Fruit fly (Drosophila melanogaster): Measurements from ENCODE around the gene CG32213.

CG32213 gene

dm6 chr3L:19446394-19447349, 29.0 kb upstream of the CG32213 start, which contains the start of the genes CG33062 and Chd3 (continued):
- no peak for TF ChIP-seq fd102C (GFP tag; optimal IDR thresholded peaks at IDR 0.05)
- TF ChIP-seq CG14441 (GFP tag; IDR thresholded peaks at IDR 0.05), result 0 out of 2 replicates have a peak, but pooled peaks have one; percentile 14
- no peak for TF ChIP-seq CG9437 (GFP tag; optimal IDR thresholded peaks at IDR 0.05)
- TF ChIP-seq CG4404 (GFP tag; IDR thresholded peaks at IDR 0.05), result peak; percentile 49; the same call in 1 of the 2 replicates
- TF ChIP-seq Dad (GFP tag; optimal IDR thresholded peaks at IDR 0.05), result no peak
- TF ChIP-seq mirr (GFP tag; optimal IDR thresholded peaks at IDR 0.05), result no peak
- no peak for TF ChIP-seq CG10959 (GFP tag; IDR thresholded peaks at IDR 0.05)
- no peak for TF ChIP-seq twi (tag; optimal IDR thresholded peaks at IDR 0.05)
- no peak for TF ChIP-seq CG7987 (GFP tag; optimal IDR thresholded peaks at IDR 0.05)
- no peak for TF ChIP-seq Usf (GFP tag; optimal IDR thresholded peaks at IDR 0.05)
- TF ChIP-seq CG7786 (GFP tag; optimal IDR thresholded peaks at IDR 0.05), result no peak
- peak; percentile 60 for TF ChIP-seq CG14710 (tag; optimal IDR thresholded peaks at IDR 0.05)
- no peak for TF ChIP-seq Vsx1 (GFP tag; optimal IDR thresholded peaks at IDR 0.05)
- peak; percentile 64 for TF ChIP-seq gem (tag; optimal IDR thresholded peaks at IDR 0.05)
- no peak for TF ChIP-seq CG6254 (GFP tag; optimal IDR thresholded peaks at IDR 0.05)
- TF ChIP-seq CG4424 (GFP tag; optimal IDR thresholded peaks at IDR 0.05), result no peak
- TF ChIP-seq pita (GFP tag; optimal IDR thresholded peaks at IDR 0.05), result no peak
- no peak for TF ChIP-seq sens-2 (GFP tag; IDR thresholded peaks at IDR 0.05)
- TF ChIP-seq peb (GFP tag; IDR thresholded peaks at IDR 0.05), result no peak
- no peak for TF ChIP-seq CG16779 (GFP tag; IDR thresholded peaks at IDR 0.05)
- no peak for TF ChIP-seq CG12155 (GFP tag; optimal IDR thresholded peaks at IDR 0.05)
- TF ChIP-seq E2f2 (GFP tag; IDR thresholded peaks at IDR 0.05), result peak; percentile 53
- no peak for TF ChIP-seq trem (tag; optimal IDR thresholded peaks at IDR 0.05)
- no peak for TF ChIP-seq Atf3 (GFP tag; optimal IDR thresholded peaks at IDR 0.05)
- no peak for TF ChIP-seq CG10462 (GFP tag; optimal IDR thresholded peaks at IDR 0.05)
- no peak for TF ChIP-seq Sin3A (optimal IDR thresholded peaks at IDR 0.05)
- peak; percentile 36; the same call in 1 of the 2 replicates for TF ChIP-seq Rfx (GFP tag; IDR thresholded peaks at IDR 0.05)
- TF ChIP-seq knrl (GFP tag; IDR thresholded peaks at IDR 0.05; ENCODE audit: partially characterized antibody), result peak; percentile 57; the same call in 2 of the 3 replicates
- no peak for TF ChIP-seq fd64A (GFP tag; optimal IDR thresholded peaks at IDR 0.05)
- no peak for TF ChIP-seq CG14014 (GFP tag; IDR thresholded peaks at IDR 0.05)
- no peak for TF ChIP-seq prd (optimal IDR thresholded peaks at IDR 0.05)
- peak; percentile 32; the same call in 1 of the 3 replicates for TF ChIP-seq prd (GFP tag; IDR thresholded peaks at IDR 0.05)
- peak; percentile 36 for TF ChIP-seq D19A (tag; optimal IDR thresholded peaks at IDR 0.05)
- TF ChIP-seq cwo (GFP tag; optimal IDR thresholded peaks at IDR 0.05), result no peak
- no peak for TF ChIP-seq Hey (tag; optimal IDR thresholded peaks at IDR 0.05)
- TF ChIP-seq CG5245 (GFP tag; optimal IDR thresholded peaks at IDR 0.05), result no peak
- TF ChIP-seq dpn (GFP tag; optimal IDR thresholded peaks at IDR 0.05), result no peak
- TF ChIP-seq CG15479 (GFP tag; optimal IDR thresholded peaks at IDR 0.05), result no peak
- peak; percentile 55 for TF ChIP-seq dmrt11E (tag; optimal IDR thresholded peaks at IDR 0.05)
- no peak for TF ChIP-seq Doc2 (GFP tag; IDR thresholded peaks at IDR 0.05)
- TF ChIP-seq CG1233 (GFP tag; optimal IDR thresholded peaks at IDR 0.05), result peak; percentile 4
- TF ChIP-seq kay (GFP tag; optimal IDR thresholded peaks at IDR 0.05), result no peak
- TF ChIP-seq Hr51 (GFP tag; optimal IDR thresholded peaks at IDR 0.05), result peak in 1 of 2 experiments; percentile 8
- TF ChIP-seq Antp (GFP tag; optimal IDR thresholded peaks at IDR 0.05), result no peak
- no peak for TF ChIP-seq Hand (GFP tag; optimal IDR thresholded peaks at IDR 0.05)
- TF ChIP-seq CG11695 (GFP tag; IDR thresholded peaks at IDR 0.05), result no peak
- TF ChIP-seq Blimp-1 (GFP tag; optimal IDR thresholded peaks at IDR 0.05), result no peak
- peak; percentile 6 for TF ChIP-seq Hr3 (GFP tag; optimal IDR thresholded peaks at IDR 0.05)
- peak; percentile 72 for TF ChIP-seq sens (GFP tag)

Data from whole organism, embryonic.